Worm (Caenorhabditis elegans) whole organism, dauer: ENCODE results near the gene klp-19.

ENCODE experiments used
- unc-62 ChIP-seq: sonication (generic microtip); optimal IDR thresholded peaks from 2 replicates; lab custom pipeline; 2017; ENCODE audit warnings: missing biosample characterization, missing genetic modification reagents, missing genetic modification characterization

Gene klp-19

DNA sequence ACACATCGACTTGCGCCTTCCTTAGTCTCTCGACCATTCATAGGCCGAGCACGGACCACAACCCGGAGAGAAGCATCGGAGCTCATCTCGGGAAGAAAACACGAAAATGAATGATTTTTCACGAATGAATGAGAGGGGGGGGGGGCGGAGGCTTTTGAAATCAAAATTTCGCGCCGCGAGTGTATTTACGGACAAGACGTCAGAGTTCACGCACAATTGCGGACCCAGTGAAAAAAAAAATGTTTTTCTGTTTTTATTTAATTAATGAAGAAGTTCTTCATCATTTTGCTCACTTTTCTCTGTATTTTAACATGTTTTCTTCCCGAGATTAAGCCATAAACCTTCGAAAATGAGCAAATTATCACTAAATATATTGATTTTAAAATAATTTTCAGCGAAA is at the start of gene klp-19, which contains the start of gene slc-36.1:
Gene klp-19 (minus strand): TSS at position 153 of the 400 bp plus-strand sequence.
Gene slc-36.1 (plus strand): TSS at position 396 of the 400 bp plus-strand sequence.
- no peak for TF ChIP-seq unc-62

- TF ChIP-seq unc-62: no peak
Observed at ce11 chrIII:13350964-13351363, 43.9 kb upstream of the klp-19 start.

DNA sequence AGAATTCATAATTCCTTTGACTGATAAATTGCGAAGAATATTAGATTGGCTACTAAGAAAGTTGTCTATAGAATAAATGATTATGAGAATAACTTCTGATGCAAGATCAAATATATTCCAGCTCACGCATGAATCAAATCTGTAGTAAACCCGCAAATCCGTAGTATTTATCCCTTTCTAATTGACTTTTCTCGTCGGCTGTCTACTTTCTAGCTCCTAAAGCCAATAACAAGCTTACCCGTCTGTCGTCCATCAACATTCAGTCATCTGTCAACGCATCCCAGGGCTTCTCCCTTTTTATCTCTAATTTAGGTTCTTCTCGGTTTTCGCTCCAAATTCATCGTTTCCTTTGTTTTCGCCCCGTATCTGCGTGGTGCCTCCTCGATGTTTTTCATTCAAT is 41.8 kb upstream of the klp-19 start:
- no peak for TF ChIP-seq unc-62

- TF ChIP-seq unc-62: no peak
Observed at ce11 chrIII:13347782-13348327, 40.8 kb upstream of the klp-19 start.

DNA sequence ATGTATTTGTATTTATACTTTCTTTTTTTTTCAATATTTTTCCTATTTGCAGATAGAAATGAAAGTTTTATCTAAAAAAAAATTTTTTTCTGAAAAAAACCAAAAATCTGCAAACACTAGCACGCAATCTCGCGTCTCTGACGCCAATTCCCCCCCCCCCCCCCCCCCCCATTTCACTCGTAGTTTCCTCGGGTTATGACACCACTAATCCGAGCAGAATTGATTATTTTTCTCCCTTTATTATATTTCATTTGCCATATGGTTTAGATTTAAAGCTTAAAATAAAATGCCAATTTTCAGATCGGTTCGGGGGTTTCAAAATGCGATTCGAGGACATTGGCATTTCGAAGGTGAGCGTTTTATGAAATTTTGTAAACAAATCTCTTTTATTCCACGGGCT is 39.7 kb upstream of the klp-19 start, which contains the start of gene mtm-6:
Gene mtm-6 (plus strand): TSS at position 301 of the 400 bp plus-strand sequence.
- TF ChIP-seq unc-62: no peak

DNA sequence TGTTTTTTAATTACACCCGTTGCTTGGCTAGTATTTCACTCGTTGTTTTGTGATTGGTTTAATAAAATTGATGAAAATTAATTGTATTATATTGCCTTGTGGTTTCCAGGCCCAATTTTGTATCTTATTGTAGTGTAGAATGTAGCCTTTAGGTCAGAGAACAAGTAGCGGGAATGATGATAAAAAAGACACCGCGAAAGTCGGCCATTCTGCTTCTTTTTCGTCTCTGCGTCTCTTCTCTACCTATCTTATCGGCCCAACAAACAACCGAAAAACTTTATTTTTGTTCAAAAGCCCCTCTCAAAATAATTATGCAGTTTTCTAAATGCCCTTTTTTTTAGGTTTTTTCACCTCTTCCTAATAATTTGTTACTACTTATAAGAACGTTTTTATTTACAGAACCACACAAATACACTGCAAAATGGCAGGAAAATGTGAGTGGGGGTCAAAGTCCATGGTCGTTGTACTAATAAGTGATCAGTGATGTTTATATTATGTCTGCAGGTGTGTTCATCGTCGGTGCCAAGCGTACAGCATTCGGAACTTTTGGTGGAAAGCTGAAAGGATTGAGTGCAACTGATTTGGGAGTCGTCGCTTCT is 37.6 kb upstream of the klp-19 start, which contains the start of gene acaa-2:
Gene acaa-2 (plus strand): TSS at position 400 of the 599 bp plus-strand sequence.
- TF ChIP-seq unc-62: no peak

ce11 chrIII:13343562-13344139 is 36.6 kb upstream of the klp-19 start:
- no peak for TF ChIP-seq unc-62

- TF ChIP-seq unc-62: no peak
Observed at ce11 chrIII:13343117-13343516, 36.1 kb upstream of the klp-19 start, which contains the start of gene ife-1. Gene ife-1 (plus strand): TSS chrIII:13343417.

DNA sequence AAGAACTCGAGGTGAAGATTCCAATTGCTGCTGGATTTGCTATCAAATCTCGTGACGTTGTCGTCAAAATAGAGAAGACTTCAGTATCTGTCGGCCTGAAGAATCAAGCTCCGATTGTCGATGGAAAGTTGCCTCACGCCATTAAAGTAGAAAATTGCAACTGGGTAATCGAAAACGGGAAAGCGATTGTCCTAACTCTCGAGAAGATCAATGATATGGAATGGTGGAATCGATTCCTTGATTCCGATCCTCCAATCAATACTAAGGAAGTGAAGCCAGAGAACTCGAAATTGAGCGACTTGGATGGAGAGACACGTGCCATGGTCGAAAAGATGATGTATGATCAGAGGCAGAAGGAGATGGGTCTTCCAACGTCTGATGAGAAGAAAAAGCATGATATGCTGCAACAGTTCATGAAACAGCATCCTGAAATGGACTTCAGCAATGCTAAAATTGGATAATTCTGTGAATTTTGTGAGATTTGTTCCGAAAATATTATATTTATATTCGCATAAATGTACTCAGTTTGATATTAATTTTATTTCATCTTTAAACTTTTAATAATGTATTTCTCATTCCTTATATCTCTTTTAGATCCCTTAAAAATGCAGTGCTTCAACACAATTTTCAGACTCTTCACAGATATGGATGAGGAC is 35.1 kb upstream of the klp-19 start, which contains the start of gene dro-1:
Gene dro-1 (plus strand): TSS at position 606 of the 656 bp plus-strand sequence.
- no peak for TF ChIP-seq unc-62

DNA sequence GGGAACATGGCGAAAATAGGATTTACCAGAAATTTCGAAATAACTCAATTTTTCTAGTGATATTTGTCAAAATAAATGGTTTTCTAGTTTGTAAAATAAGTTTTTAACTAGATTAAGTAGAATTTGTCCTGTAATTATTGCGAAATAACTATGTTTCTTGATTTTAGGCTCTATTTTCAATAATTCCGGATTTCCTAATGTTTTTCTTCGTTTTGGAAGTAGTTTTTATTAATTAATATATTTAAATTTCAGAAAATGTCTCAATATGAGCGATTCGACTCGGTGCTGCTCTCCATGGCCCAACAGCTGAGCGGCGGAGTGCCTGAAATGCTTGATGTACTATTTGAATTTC is 34.2 kb upstream of the klp-19 start, which contains the start of gene nud-1:
Gene nud-1 (plus strand): TSS at position 253 of the 352 bp plus-strand sequence.
- no peak for TF ChIP-seq unc-62

- TF ChIP-seq unc-62: no peak
Observed at ce11 chrIII:13340504-13341274, 33.6 kb upstream of the klp-19 start.

DNA sequence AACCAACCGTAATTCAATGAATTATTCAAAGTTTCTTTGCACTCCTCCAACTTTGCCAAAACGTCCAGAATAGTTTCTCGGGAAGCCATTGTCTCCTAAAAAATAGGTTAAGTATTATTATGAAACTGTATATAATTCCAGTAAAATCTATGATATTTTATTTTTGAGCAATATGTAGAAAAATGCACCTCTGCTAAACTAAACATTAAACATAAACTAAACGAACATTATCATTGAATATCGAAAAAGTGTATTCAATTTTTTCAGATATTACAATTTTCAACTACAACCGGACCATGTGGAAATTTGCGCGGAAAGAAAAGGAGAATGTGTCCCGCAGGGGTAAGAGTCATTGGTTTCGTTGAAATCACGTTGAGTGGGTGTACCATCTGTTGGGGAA is 32.6 kb upstream of the klp-19 start, which contains the start of gene F53A2.3:
Gene F53A2.3 (minus strand): TSS at position 101 of the 400 bp plus-strand sequence.
- no peak for TF ChIP-seq unc-62

DNA sequence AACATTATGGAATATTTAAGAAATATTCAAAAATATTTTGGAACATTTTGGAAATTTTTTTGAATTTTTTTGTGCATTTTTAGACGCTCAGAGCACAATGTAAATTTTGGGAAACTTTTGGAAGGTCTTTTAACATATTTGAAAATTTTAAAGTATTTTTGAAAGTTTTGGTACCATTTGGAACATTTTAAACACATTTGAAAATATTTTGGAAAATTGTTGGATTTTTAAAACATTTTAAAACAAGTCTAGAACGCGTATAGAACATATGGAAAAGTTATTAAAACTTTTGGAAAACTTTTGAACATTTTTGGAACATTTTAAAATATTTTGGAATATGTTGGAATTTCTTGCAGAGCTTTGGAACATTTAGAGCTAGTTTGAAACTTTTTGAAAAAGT is 26.7 kb upstream of the klp-19 start, which contains the start of gene sdz-20:
Gene sdz-20 (plus strand): TSS at position 301 of the 400 bp plus-strand sequence.
- no peak for TF ChIP-seq unc-62

DNA sequence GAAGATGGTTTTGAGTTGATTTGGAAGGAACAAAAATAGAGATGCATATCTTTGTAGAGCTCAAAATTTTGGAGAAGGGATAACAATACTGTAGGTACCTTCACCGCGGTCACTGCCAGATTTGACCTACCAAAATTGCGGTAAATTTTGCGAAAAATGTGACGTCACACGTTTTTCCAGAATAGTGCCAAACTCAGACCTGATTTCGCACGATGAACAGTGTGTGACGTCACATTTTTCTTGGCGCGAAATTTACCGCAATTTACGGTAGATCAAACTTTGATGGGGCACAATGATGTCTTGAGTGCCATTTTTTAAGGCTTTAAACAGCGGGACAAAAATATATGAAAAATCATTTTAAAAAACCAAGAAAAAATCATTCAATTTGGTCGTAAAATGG is 21.9 kb upstream of the klp-19 start:
- TF ChIP-seq unc-62: no peak

- no peak for TF ChIP-seq unc-62
Observed at ce11 chrIII:13324739-13325138, 17.7 kb upstream of the klp-19 start, which contains the start of gene F53A2.1. Gene F53A2.1 (minus strand): TSS chrIII:13324839.

- no peak for TF ChIP-seq unc-62
Observed at ce11 chrIII:13322578-13322977, 15.5 kb upstream of the klp-19 start, which contains the start of gene F53A2.11. Gene F53A2.11 (minus strand): TSS chrIII:13322678.
